Worm (Caenorhabditis elegans) whole organism, L4 larva: Measurements from ENCODE around the gene srh-208.

ENCODE experiments used
- F37D6.2 ChIP-seq: sonication (generic microtip); optimal IDR thresholded peaks from 2 replicates; lab custom pipeline; 2016; ENCODE audit warnings: mild to moderate bottlenecking, missing genetic modification characterization, missing compliant biosample characterization
- aly-2 ChIP-seq: sonication (generic microtip); optimal IDR thresholded peaks from 2 replicates; lab custom pipeline; 2018; ENCODE audit warnings: missing biosample characterization, missing genetic modification characterization
- ceh-28 ChIP-seq: fragments of 150-350 bp; optimal IDR thresholded peaks from 2 replicates; lab custom pipeline; 2014; ENCODE audit warnings: missing biosample characterization, missing genetic modification reagents, missing genetic modification characterization
- ceh-44 ChIP-seq: fragments of 200-800 bp; sonication (Bioruptor generic); IDR thresholded peaks from 2 replicates; pipeline ENCODE4 v1.3.6; 2022; ENCODE audit warnings: missing genetic modification reagents, missing genetic modification characterization, missing compliant biosample characterization
- ceh-62 ChIP-seq: sonication (generic microtip); optimal IDR thresholded peaks from 2 replicates; lab custom pipeline; 2017; ENCODE audit warnings: missing biosample characterization, missing genetic modification characterization
- lin-13 ChIP-seq: fragments of 150-350 bp; optimal IDR thresholded peaks from 2 replicates; lab custom pipeline; 2014; ENCODE audit warnings: missing biosample characterization, missing genetic modification reagents, missing genetic modification characterization
- lin-15B ChIP-seq: fragments of 150-350 bp; sonication (generic microtip); optimal IDR thresholded peaks from 3 replicates; lab custom pipeline; 2014; ENCODE audit warnings: missing biosample characterization, missing genetic modification characterization
- spr-1 ChIP-seq: sonication (generic microtip); optimal IDR thresholded peaks from 2 replicates; lab custom pipeline; 2016; ENCODE audit warnings: mild to moderate bottlenecking, missing genetic modification characterization, missing compliant biosample characterization
- spr-3 ChIP-seq: fragments of 200-800 bp; sonication (Bioruptor generic); optimal IDR thresholded peaks from 2 replicates; lab custom pipeline; 2018; ENCODE audit warnings: mild to moderate bottlenecking, missing genetic modification characterization, missing compliant biosample characterization
- vab-7 ChIP-seq: fragments of 200-800 bp; sonication (Bioruptor generic); IDR thresholded peaks from 2 replicates; pipeline ENCODE4 v1.3.6; 2022; ENCODE audit warnings: missing genetic modification reagents, missing genetic modification characterization, missing compliant biosample characterization
- zip-11 ChIP-seq: fragments of 200-800 bp; sonication (Bioruptor generic); IDR thresholded peaks from 2 replicates; pipeline ENCODE4 v1.3.6; 2022; ENCODE audit warnings: missing genetic modification characterization, missing compliant biosample characterization
- ztf-11 ChIP-seq: fragments of 150-350 bp; optimal IDR thresholded peaks from 2 replicates; lab custom pipeline; 2014; ENCODE audit warnings: missing biosample characterization, missing genetic modification characterization

DNA sequence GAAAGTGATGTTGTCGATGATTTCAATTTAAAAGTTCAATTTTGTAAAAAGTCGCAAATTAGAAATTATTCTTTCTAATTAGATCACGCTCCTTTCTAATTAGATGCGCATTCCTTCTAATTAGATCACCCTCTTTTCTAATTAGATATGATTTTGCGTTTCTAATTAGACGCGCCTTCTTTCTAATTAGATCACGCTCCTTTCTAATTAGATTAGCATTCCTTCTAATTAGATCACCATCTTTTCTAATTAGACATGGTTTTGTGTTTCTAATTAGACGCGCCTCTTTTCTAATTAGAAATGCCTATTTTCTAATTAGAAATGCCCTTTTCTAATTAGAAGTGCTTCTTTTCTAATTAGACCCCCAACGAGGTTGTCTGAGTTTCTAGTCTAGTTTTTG lies 39.6 kb downstream of the srh-208 start:
- TF ChIP-seq ceh-44 (GFP tag; lab: Robert Waterston, UW) (no peak), spr-3 (GFP tag; lab: Kevin White, UChicago) (no peak), lin-15B (tag; lab: Kevin White, UChicago) (no peak), vab-7 (no peak), ztf-11 (tag; lab: Kevin White, UChicago) (no peak), F37D6.2 (no peak), ceh-62 (tag; lab: Kevin White, UChicago) (no peak), lin-13 (GFP tag; lab: Kevin White, UChicago) (no peak), ceh-28 (tag; lab: Kevin White, UChicago) (no peak), spr-1 (no peak), zip-11 (GFP tag; lab: Robert Waterston, UW) (no peak), aly-2 (tag; lab: Kevin White, UChicago) (no peak)
